Worm (Caenorhabditis elegans) whole organism, L4 larva: Measurements from ENCODE around the gene cyp-23A1.

ENCODE experiments used
- F26F4.8 ChIP-seq: fragments of 200-800 bp; sonication (Bioruptor generic); conservative IDR thresholded peaks from 2 replicates; pipeline ENCODE4 v1.3.6; 2022; ENCODE audit warnings: missing genetic modification characterization, missing compliant biosample characterization
- F44E2.7 ChIP-seq: fragments of 200-800 bp; sonication (Bioruptor generic); IDR thresholded peaks from 2 replicates; pipeline ENCODE4 v2.1.2; 2022; ENCODE audit warnings: missing genetic modification characterization, missing compliant biosample characterization
- Y105C5A.15 ChIP-seq: fragments of 200-800 bp; sonication (Bioruptor generic); IDR thresholded peaks from 2 replicates; pipeline ENCODE4 v1.3.6; 2022; ENCODE audit warnings: missing genetic modification characterization, missing compliant biosample characterization
- Y5F2A.4 ChIP-seq: fragments of 200-800 bp; sonication (Bioruptor generic); optimal IDR thresholded peaks from 2 replicates; lab custom pipeline; 2018; ENCODE audit warnings: mild to moderate bottlenecking, missing genetic modification characterization, missing compliant biosample characterization
- ZK337.2 ChIP-seq: fragments of 200-800 bp; sonication (Bioruptor generic); IDR thresholded peaks from 2 replicates; pipeline ENCODE4 v1.3.6; 2022; ENCODE audit warnings: missing genetic modification reagents, missing genetic modification characterization, missing compliant biosample characterization
- ceh-20 ChIP-seq: fragments of 200-800 bp; sonication (Bioruptor generic); IDR thresholded peaks from 2 replicates; pipeline ENCODE4 v1.3.6; 2022; ENCODE audit warnings: missing genetic modification reagents, missing genetic modification characterization, missing compliant biosample characterization
- daf-19 ChIP-seq: fragments of 200-800 bp; sonication (Bioruptor generic); conservative IDR thresholded peaks from 2 replicates; pipeline ENCODE4 v1.3.6; 2022; ENCODE audit warnings: missing genetic modification characterization, missing compliant biosample characterization
- dmd-9 ChIP-seq: fragments of 200-800 bp; sonication (Bioruptor generic); IDR thresholded peaks from 2 replicates; pipeline ENCODE4 v1.3.6; 2022; ENCODE audit warnings: missing genetic modification reagents, missing genetic modification characterization, missing compliant biosample characterization
- dpl-1 ChIP-seq: fragments of 150-350 bp; optimal IDR thresholded peaks from 2 replicates; lab custom pipeline; 2014; ENCODE audit warnings: missing biosample characterization, missing genetic modification reagents, missing genetic modification characterization
- dve-1 ChIP-seq: sonication (generic microtip); optimal IDR thresholded peaks from 2 replicates; lab custom pipeline; 2017; ENCODE audit warnings: antibody characterized with exemption, mild to moderate bottlenecking, missing genetic modification characterization, missing compliant biosample characterization; ENCODE audit not compliant: insufficient read depth
- egl-27 ChIP-seq: sonication (generic microtip); optimal IDR thresholded peaks from 3 replicates; lab custom pipeline; 2017; ENCODE audit warnings: missing biosample characterization, missing genetic modification reagents, missing genetic modification characterization
- gei-8 ChIP-seq: fragments of 200-800 bp; sonication (Bioruptor generic); optimal IDR thresholded peaks from 2 replicates; lab custom pipeline; 2018; ENCODE audit warnings: mild to moderate bottlenecking, missing genetic modification characterization, missing compliant biosample characterization
- hlh-11 ChIP-seq: fragments of 200-800 bp; sonication (Bioruptor generic); optimal IDR thresholded peaks from 2 replicates; lab custom pipeline; 2018; ENCODE audit warnings: mild to moderate bottlenecking, missing genetic modification characterization, missing compliant biosample characterization
- hlh-30 ChIP-seq: sonication (generic microtip); optimal IDR thresholded peaks from 2 replicates; lab custom pipeline; 2017; ENCODE audit warnings: antibody characterized with exemption, mild to moderate bottlenecking, missing genetic modification characterization, missing compliant biosample characterization; ENCODE audit not compliant: insufficient read depth
- lin-13 ChIP-seq: fragments of 150-350 bp; optimal IDR thresholded peaks from 2 replicates; lab custom pipeline; 2014; ENCODE audit warnings: missing biosample characterization, missing genetic modification reagents, missing genetic modification characterization
- lin-15B ChIP-seq: fragments of 150-350 bp; sonication (generic microtip); optimal IDR thresholded peaks from 3 replicates; lab custom pipeline; 2014; ENCODE audit warnings: missing biosample characterization, missing genetic modification characterization
- lin-29 ChIP-seq: fragments of 200-800 bp; sonication (Bioruptor generic); IDR thresholded peaks from 2 replicates; pipeline ENCODE4 v1.3.6; 2022; ENCODE audit warnings: missing genetic modification reagents, missing genetic modification characterization, missing compliant biosample characterization
- lin-38 ChIP-seq: fragments of 200-800 bp; sonication (Bioruptor generic); IDR thresholded peaks from 2 replicates; pipeline ENCODE4 v1.3.6; 2022; ENCODE audit warnings: missing genetic modification reagents, missing genetic modification characterization, missing compliant biosample characterization
- madf-9 ChIP-seq: fragments of 200-800 bp; sonication (Bioruptor generic); conservative IDR thresholded peaks from 2 replicates; pipeline ENCODE4 v1.3.6; 2022; ENCODE audit warnings: missing genetic modification reagents, missing genetic modification characterization, missing compliant biosample characterization
- mdt-29 ChIP-seq: fragments of 200-800 bp; sonication (Bioruptor generic); IDR thresholded peaks from 2 replicates; pipeline ENCODE4 v1.3.6; 2022; ENCODE audit warnings: missing genetic modification reagents, missing genetic modification characterization, missing compliant biosample characterization
- mep-1 ChIP-seq: fragments of 150-350 bp; sonication (generic microtip); optimal IDR thresholded peaks from 3 replicates; lab custom pipeline; 2014; ENCODE audit warnings: missing biosample characterization, missing genetic modification characterization
- mes-2 ChIP-seq: sonication (generic microtip); optimal IDR thresholded peaks from 2 replicates; lab custom pipeline; 2016; ENCODE audit warnings: missing genotype, mild to moderate bottlenecking, missing genetic modification characterization, missing compliant biosample characterization; ENCODE audit not compliant: poor library complexity, severe bottlenecking
- mxl-2 ChIP-seq: fragments of 200-800 bp; sonication (Bioruptor generic); conservative IDR thresholded peaks from 2 replicates; pipeline ENCODE4 v1.3.6; 2022; ENCODE audit warnings: missing genetic modification reagents, missing genetic modification characterization, missing compliant biosample characterization
- nhr-11 ChIP-seq: fragments of 150-350 bp; optimal IDR thresholded peaks from 2 replicates; lab custom pipeline; 2014; ENCODE audit warnings: missing biosample characterization, missing genetic modification characterization
- nhr-41 ChIP-seq: fragments of 200-800 bp; sonication (Bioruptor generic); IDR thresholded peaks from 2 replicates; pipeline ENCODE4 v1.3.6; 2022; ENCODE audit warnings: missing genetic modification reagents, missing genetic modification characterization, missing compliant biosample characterization
- nhr-6 ChIP-seq: fragments of 150-350 bp; optimal IDR thresholded peaks from 2 replicates; lab custom pipeline; 2014; ENCODE audit warnings: missing biosample characterization, missing genetic modification characterization
- php-3 ChIP-seq: fragments of 200-800 bp; sonication (Bioruptor generic); IDR thresholded peaks from 2 replicates; pipeline ENCODE4 v1.3.6; 2022; ENCODE audit warnings: missing genetic modification reagents, missing genetic modification characterization, missing compliant biosample characterization
- pqm-1 ChIP-seq: sonication (generic microtip); optimal IDR thresholded peaks from 2 replicates; lab custom pipeline; 2017; ENCODE audit warnings: missing biosample characterization, missing genetic modification characterization
- rbr-2 ChIP-seq: sonication (generic microtip); optimal IDR thresholded peaks from 2 replicates; lab custom pipeline; 2016; ENCODE audit warnings: missing genotype, missing genetic modification characterization, missing compliant biosample characterization
- set-16 ChIP-seq: fragments of 200-800 bp; sonication (Bioruptor generic); IDR thresholded peaks from 2 replicates; pipeline ENCODE4 v1.3.6; 2022; ENCODE audit warnings: missing genetic modification reagents, missing genetic modification characterization, missing compliant biosample characterization
- skn-1 ChIP-seq: fragments of 150-350 bp; optimal IDR thresholded peaks from 2 replicates; lab custom pipeline; 2014; ENCODE audit warnings: missing biosample characterization, missing genetic modification characterization
- snpc-1.2 ChIP-seq: fragments of 200-800 bp; sonication (Bioruptor generic); IDR thresholded peaks from 2 replicates; pipeline ENCODE4 v1.3.6; 2022; ENCODE audit warnings: missing genetic modification reagents, missing genetic modification characterization, missing compliant biosample characterization
- spr-1 ChIP-seq: sonication (generic microtip); optimal IDR thresholded peaks from 2 replicates; lab custom pipeline; 2016; ENCODE audit warnings: mild to moderate bottlenecking, missing genetic modification characterization, missing compliant biosample characterization
- tag-97 ChIP-seq: fragments of 200-800 bp; sonication (Bioruptor generic); IDR thresholded peaks from 2 replicates; pipeline ENCODE4 v1.3.6; 2022; ENCODE audit warnings: missing genetic modification characterization, missing compliant biosample characterization
- unc-39 ChIP-seq: sonication (generic microtip); optimal IDR thresholded peaks from 2 replicates; lab custom pipeline; 2017; ENCODE audit warnings: missing biosample characterization, missing genetic modification characterization
- unc-62 ChIP-seq, 3 experiments: fragments of 150-350 bp in 1 of 3; sonication (generic microtip); optimal IDR thresholded peaks in 2 of 3; peaks in 1 of 3; 1 replicate in 1 of 3; 2 replicates in 2 of 3; lab custom pipeline; 2014 to 2017; ENCODE audit warnings: missing biosample characterization in 3 of 3, missing genetic modification characterization in 3 of 3, missing genetic modification reagents in 3 of 3, missing genotype in 1 of 3
- zfp-3 ChIP-seq: fragments of 200-800 bp; sonication (Bioruptor generic); conservative IDR thresholded peaks from 2 replicates; pipeline ENCODE4 v1.3.6; 2022; ENCODE audit warnings: missing genetic modification reagents, missing genetic modification characterization, missing compliant biosample characterization
- zip-11 ChIP-seq: fragments of 200-800 bp; sonication (Bioruptor generic); IDR thresholded peaks from 2 replicates; pipeline ENCODE4 v1.3.6; 2022; ENCODE audit warnings: missing genetic modification characterization, missing compliant biosample characterization
- ztf-11 ChIP-seq: fragments of 150-350 bp; optimal IDR thresholded peaks from 2 replicates; lab custom pipeline; 2014; ENCODE audit warnings: missing biosample characterization, missing genetic modification characterization
- ztf-7 ChIP-seq: fragments of 150-350 bp; optimal IDR thresholded peaks from 2 replicates; lab custom pipeline; 2014; ENCODE audit warnings: missing biosample characterization, missing genetic modification characterization

The cyp-23A1 gene

DNA sequence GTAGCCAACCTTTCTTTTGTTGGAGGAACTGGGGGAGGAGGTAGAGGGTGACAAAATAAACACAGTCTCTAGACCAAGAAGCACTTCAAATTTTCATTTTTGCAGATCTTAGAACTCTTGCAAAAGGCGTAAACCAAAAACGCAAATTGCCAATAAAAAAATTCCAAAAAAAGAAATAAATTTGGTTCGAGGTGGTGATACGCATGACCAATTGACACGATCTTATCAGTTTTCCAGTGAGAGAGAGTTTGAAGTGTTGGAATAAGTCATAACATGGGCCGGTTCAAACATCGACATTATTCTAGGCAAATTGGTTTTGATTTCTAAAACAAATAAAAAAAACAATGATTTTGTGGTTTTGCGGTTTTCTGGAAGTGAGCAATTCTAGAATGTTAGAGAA, 16.2 kb upstream of the cyp-23A1 start (continued):
- no peak for TF ChIP-seq unc-62 (GFP tag; optimal IDR thresholded peaks at IDR 0.05 in 1 of 2; lab: Kevin White, UChicago)
- TF ChIP-seq unc-62 (tag; optimal IDR thresholded peaks at IDR 0.05; lab: Kevin White, UChicago), result no peak
- TF ChIP-seq mdt-29 (GFP tag; lab: Robert Waterston, UW), result no peak
- no peak for TF ChIP-seq skn-1 (tag; lab: Kevin White, UChicago)
- TF ChIP-seq nhr-11 (tag; lab: Kevin White, UChicago), result no peak
- no peak for TF ChIP-seq egl-27 (tag; lab: Kevin White, UChicago)
- no peak for TF ChIP-seq F26F4.8 (GFP tag; lab: Robert Waterston, UW)
- no peak for TF ChIP-seq nhr-6
- no peak for TF ChIP-seq Y105C5A.15
- no peak for TF ChIP-seq gei-8 (GFP tag; lab: Kevin White, UChicago)
- no peak for TF ChIP-seq zip-11 (GFP tag; lab: Robert Waterston, UW)
- TF ChIP-seq lin-13 (GFP tag; lab: Kevin White, UChicago), result no peak
- no peak for TF ChIP-seq tag-97
- no peak for TF ChIP-seq madf-9
- 0 out of 2 replicates have a peak, but pooled peaks have one; percentile 53 for TF ChIP-seq php-3
- no peak for TF ChIP-seq ztf-7 (tag; lab: Kevin White, UChicago)
- TF ChIP-seq mep-1 (tag; lab: Kevin White, UChicago), result no peak
- TF ChIP-seq rbr-2, result no peak
- TF ChIP-seq nhr-41 (GFP tag; lab: Robert Waterston, UW), result no peak
- TF ChIP-seq dmd-9 (GFP tag; lab: Robert Waterston, UW), result no peak
- no peak for TF ChIP-seq mes-2
- no peak for TF ChIP-seq F44E2.7 (GFP tag; lab: Robert Waterston, UW)
- no peak for TF ChIP-seq lin-38 (GFP tag; lab: Robert Waterston, UW)
- no peak for TF ChIP-seq set-16 (GFP tag; lab: Robert Waterston, UW)
- no peak for TF ChIP-seq snpc-1.2 (GFP tag; lab: Robert Waterston, UW)
- TF ChIP-seq lin-29 (GFP tag; lab: Robert Waterston, UW), result no peak
- TF ChIP-seq ZK337.2, result no peak
- TF ChIP-seq lin-15B, result no peak
- no peak for TF ChIP-seq Y5F2A.4 (GFP tag; lab: Kevin White, UChicago)
- TF ChIP-seq hlh-11, result no peak
- no peak for TF ChIP-seq mxl-2
- TF ChIP-seq zfp-3 (GFP tag; lab: Robert Waterston, UW), result no peak
- no peak for TF ChIP-seq unc-39 (tag; lab: Kevin White, UChicago)
- TF ChIP-seq daf-19, result no peak
- peak; percentile 40 for TF ChIP-seq pqm-1
- peak; percentile 17 for TF ChIP-seq dve-1
- TF ChIP-seq ztf-11 (tag; lab: Kevin White, UChicago), result no peak
- TF ChIP-seq, all 104 proteins: peak for 7

DNA sequence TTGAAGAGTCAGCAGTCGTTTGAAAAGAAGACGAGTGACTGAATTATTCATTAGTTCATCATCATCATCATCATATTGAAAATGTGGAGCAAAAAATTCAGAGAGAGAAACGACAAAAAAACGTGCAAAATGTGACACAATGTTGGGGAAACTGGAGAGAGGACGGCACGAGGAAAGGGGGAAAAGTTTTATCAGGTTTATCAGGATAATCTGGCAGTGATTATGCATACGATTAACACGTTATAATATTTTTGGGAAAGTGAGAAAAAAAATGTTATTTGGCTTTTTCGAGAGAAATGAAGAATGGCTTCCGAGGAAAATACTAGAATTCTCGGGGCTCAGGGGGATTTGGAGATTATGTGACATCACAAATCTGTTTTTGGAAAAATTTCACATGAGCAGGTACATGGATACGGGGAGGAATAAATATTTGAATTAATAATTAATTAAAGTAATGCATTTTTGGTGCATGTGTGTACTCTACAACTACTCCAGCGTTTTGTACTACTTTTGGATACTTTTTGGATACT, 6.8 kb upstream of the cyp-23A1 start, which contains the start of gene camt-1:
Gene camt-1 (minus strand): TSS at position 51 of the 530 bp plus-strand sequence.
- TF ChIP-seq ceh-20 (GFP tag; lab: Robert Waterston, UW), result no peak
- no peak for TF ChIP-seq spr-1
- no peak for TF ChIP-seq snpc-1.2 (GFP tag; lab: Robert Waterston, UW)
- no peak for TF ChIP-seq dpl-1 (GFP tag; lab: Kevin White, UChicago)
- TF ChIP-seq hlh-30 (tag; lab: Kevin White, UChicago), result no peak
- no peak for TF ChIP-seq madf-9
